Fruit fly (Drosophila melanogaster): ENCODE data around the gene Sps2.

The Sps2 gene

dm6 chr2L:10320174-10320775, 22.1 kb upstream of the Sps2 start:
- no peak for TF ChIP-seq CG17801 (GFP tag; optimal IDR thresholded peaks at IDR 0.05; ENCODE audit: partially characterized antibody)

- no peak for TF ChIP-seq CG17801 (GFP tag; optimal IDR thresholded peaks at IDR 0.05; ENCODE audit: partially characterized antibody)
These were observed 21.3 kb upstream of the Sps2 start for dm6 chr2L:10321036-10321583.

dm6 chr2L:10321612-10322011, 20.8 kb upstream of the Sps2 start:
- TF ChIP-seq CG17801 (GFP tag; optimal IDR thresholded peaks at IDR 0.05; ENCODE audit: partially characterized antibody): peak; percentile 75

dm6 chr2L:10322176-10322575, 20.2 kb upstream of the Sps2 start, which contains the start of gene CG4995:
Gene CG4995 (plus strand): TSS chr2L:10322476.
- no peak for TF ChIP-seq CG17801 (GFP tag; optimal IDR thresholded peaks at IDR 0.05; ENCODE audit: partially characterized antibody)

- TF ChIP-seq CG17801 (GFP tag; optimal IDR thresholded peaks at IDR 0.05; ENCODE audit: partially characterized antibody): no peak
These were observed 19.5 kb upstream of the Sps2 start, which contains the start of gene CG5381 for dm6 chr2L:10322773-10323487. Gene CG5381 (minus strand): TSS chr2L:10323102.

dm6 chr2L:10327790-10328189, 14.6 kb upstream of the Sps2 start, which contains the start of gene RnrL:
Gene RnrL (minus strand): TSS chr2L:10327943.
- TF ChIP-seq CG17801 (GFP tag; optimal IDR thresholded peaks at IDR 0.05; ENCODE audit: partially characterized antibody): no peak

- TF ChIP-seq CG17801 (GFP tag; optimal IDR thresholded peaks at IDR 0.05; ENCODE audit: partially characterized antibody): no peak
These were observed 11.1 kb upstream of the Sps2 start, which contains the start of the genes Schip1 and Cox10 for dm6 chr2L:10331066-10331847. Gene Schip1 (minus strand): TSS chr2L:10331116. Gene Cox10 (plus strand): TSS chr2L:10331471.

- no peak for TF ChIP-seq CG17801 (GFP tag; optimal IDR thresholded peaks at IDR 0.05; ENCODE audit: partially characterized antibody)
These were observed 9.1 kb upstream of the Sps2 start, which contains the start of gene GATAd for dm6 chr2L:10333091-10333991. Gene GATAd (plus strand): TSS chr2L:10333734.

dm6 chr2L:10334213-10334612, 8.2 kb upstream of the Sps2 start:
- TF ChIP-seq CG17801 (GFP tag; optimal IDR thresholded peaks at IDR 0.05; ENCODE audit: partially characterized antibody): no peak

dm6 chr2L:10334854-10335277, 7.5 kb upstream of the Sps2 start:
- peak; percentile 46 for TF ChIP-seq CG17801 (GFP tag; optimal IDR thresholded peaks at IDR 0.05; ENCODE audit: partially characterized antibody)

- TF ChIP-seq CG17801 (GFP tag; optimal IDR thresholded peaks at IDR 0.05; ENCODE audit: partially characterized antibody): peak; percentile 54
These were observed 3.1 kb upstream of the Sps2 start, which contains the start of gene SamDC for dm6 chr2L:10339212-10339721. Gene SamDC (plus strand): TSS chr2L:10339457.

dm6 chr2L:10339841-10340240, 2.6 kb upstream of the Sps2 start:
- no peak for TF ChIP-seq CG17801 (GFP tag; optimal IDR thresholded peaks at IDR 0.05; ENCODE audit: partially characterized antibody)

- peak; percentile 33 for TF ChIP-seq CG17801 (GFP tag; optimal IDR thresholded peaks at IDR 0.05; ENCODE audit: partially characterized antibody)
These were observed 989 bp upstream of the Sps2 start, which contains the start of gene CG31715 for dm6 chr2L:10341405-10341804. Gene CG31715 (plus strand): TSS chr2L:10341616.

Measured in ovary, adult (tissue).